Fruit fly (Drosophila melanogaster): Measurements from ENCODE around the gene Alg10.

Alg10 gene

dm6 chr3L:11125636-11126532 lies 38.9 kb upstream of the Alg10 start (continued):
- TF ChIP-seq CG8944 (GFP tag; optimal IDR thresholded peaks at IDR 0.05) (no peak), CG7987 (GFP tag; optimal IDR thresholded peaks at IDR 0.05) (peak; percentile 38), CG9817 (tag; optimal IDR thresholded peaks at IDR 0.05) (no peak), cwo (GFP tag; optimal IDR thresholded peaks at IDR 0.05) (peak; percentile 96), sens (GFP tag) (peak; percentile 72), esg (GFP tag; conservative IDR thresholded peaks at IDR 0.05) (no peak), bbx (GFP tag; IDR thresholded peaks at IDR 0.05; ENCODE audit: partially characterized antibody) (peak; percentile 29; the same call in 1 of the 2 replicates), HLH54F (GFP tag; optimal IDR thresholded peaks at IDR 0.05) (no peak), Fer3 (tag; optimal IDR thresholded peaks at IDR 0.05) (peak; percentile 14), Xrp1 (GFP tag; IDR thresholded peaks at IDR 0.05) (0 out of 2 replicates have a peak, but pooled peaks have one; percentile 11), gem (tag; optimal IDR thresholded peaks at IDR 0.05) (peak; percentile 43), twi (tag; optimal IDR thresholded peaks at IDR 0.05) (no peak), row (GFP tag; IDR thresholded peaks at IDR 0.05) (peak; percentile 16; the same call in 1 of the 3 replicates), insv (GFP tag; optimal IDR thresholded peaks at IDR 0.05) (peak; percentile 50 to 90), gcm2 (GFP tag; optimal IDR thresholded peaks at IDR 0.05) (no peak), bcd (GFP tag; optimal IDR thresholded peaks at IDR 0.05) (peak; percentile 15), Taf1 (GFP tag; IDR thresholded peaks at IDR 0.05) (0 out of 2 replicates have a peak, but pooled peaks have one; percentile 20)

- no peak for TF ChIP-seq tgo (GFP tag; IDR thresholded peaks at IDR 0.05)
- TF ChIP-seq CG17568 (GFP tag; optimal IDR thresholded peaks at IDR 0.05), result no peak
- TF ChIP-seq Meics (GFP tag; optimal IDR thresholded peaks at IDR 0.05), result no peak
- TF ChIP-seq dm (GFP tag; optimal IDR thresholded peaks at IDR 0.05), result no peak
- TF ChIP-seq CG31441 (GFP tag; IDR thresholded peaks at IDR 0.05), result no peak
- no peak for TF ChIP-seq stc (GFP tag; IDR thresholded peaks at IDR 0.05)
- no peak for TF ChIP-seq CG6654 (GFP tag; optimal IDR thresholded peaks at IDR 0.05)
- TF ChIP-seq Lhr (GFP tag; optimal IDR thresholded peaks at IDR 0.05), result no peak
- TF ChIP-seq amos (GFP tag; IDR thresholded peaks at IDR 0.05; ENCODE audit: partially characterized antibody), result no peak
- no peak for TF ChIP-seq Ets65A (GFP tag)
These were observed 34.2 kb upstream of the Alg10 start, which contains the start of gene nol for dm6 chr3L:11130535-11130934. TSS of gene nol (plus strand) at chr3L:11130835.

- TF ChIP-seq pfk (GFP tag; optimal IDR thresholded peaks at IDR 0.05) (peak; percentile 54), CG3995 (GFP tag; optimal IDR thresholded peaks at IDR 0.05) (peak; percentile 80), CG31441 (GFP tag; IDR thresholded peaks at IDR 0.05) (0 out of 2 replicates have a peak, but pooled peaks have one; percentile 35)
These were observed 32.7 kb upstream of the Alg10 start, which contains the start of gene CG32074 for dm6 chr3L:11132055-11132454. TSS of gene CG32074 (minus strand) at chr3L:11132322.

- TF ChIP-seq zfh1 (GFP tag; IDR thresholded peaks at IDR 0.05) (0 out of 3 replicates have a peak, but pooled peaks have one; percentile 44), ro (GFP tag; IDR thresholded peaks at IDR 0.05) (0 out of 2 replicates have a peak, but pooled peaks have one; percentile 18), CG3995 (GFP tag; optimal IDR thresholded peaks at IDR 0.05) (peak; percentile 91), CG16813 (GFP tag; IDR thresholded peaks at IDR 0.05; ENCODE audit: partially characterized antibody) (0 out of 3 replicates have a peak, but pooled peaks have one; percentile 14), Med (GFP tag) (peak; percentile 24), pfk (GFP tag; optimal IDR thresholded peaks at IDR 0.05) (peak; percentile 67)
These were observed 29.9 kb upstream of the Alg10 start, which contains the start of gene CG14143 for dm6 chr3L:11134886-11135285. TSS of gene CG14143 (plus strand) at chr3L:11134987.

Measured in whole organism, embryonic.